Worm (Caenorhabditis elegans): Measurements from ENCODE around the gene nkat-3.

- no peak for TF ChIP-seq elt-4 (tag; optimal IDR thresholded peaks at IDR 0.05)
- no peak for TF ChIP-seq C08G9.2 (tag; optimal IDR thresholded peaks at IDR 0.05)
- TF ChIP-seq dve-1 (tag; optimal IDR thresholded peaks at IDR 0.05), result no peak
- TF ChIP-seq fkh-10 (GFP tag; optimal IDR thresholded peaks at IDR 0.05), result no peak
- no peak for TF ChIP-seq ceh-30 (tag; optimal IDR thresholded peaks at IDR 0.05)
- no peak for TF ChIP-seq unc-3 (GFP tag; conservative IDR thresholded peaks at IDR 0.05)
- TF ChIP-seq unc-3 (tag; optimal IDR thresholded peaks at IDR 0.05), result no peak
- TF ChIP-seq hlh-15 (tag; optimal IDR thresholded peaks at IDR 0.05), result no peak
- no peak for TF ChIP-seq K09A11.1 (tag; optimal IDR thresholded peaks at IDR 0.05; ENCODE audit: insufficient read depth)
- no peak for TF ChIP-seq hlh-6 (tag; optimal IDR thresholded peaks at IDR 0.05)
- TF ChIP-seq ceh-2 (tag; optimal IDR thresholded peaks at IDR 0.05), result no peak
These were observed at the start of gene nkat-3 for ce11 chrX:15441686-15442067.
